Worm (Caenorhabditis elegans) whole organism, L4/young adult: ENCODE results near the gene R13A5.10.
"Not testable (repeated sequence)": the region's sequence is repeated elsewhere in the genome, so short reads cannot be mapped to it uniquely, and the experiment has no call there.

Experiments
- W03F9.2 ChIP-seq: fragments of 150-350 bp; optimal IDR thresholded peaks from 2 replicates; lab custom pipeline; 2014; ENCODE audit warnings: missing biosample characterization, missing genetic modification characterization
- dao-5 ChIP-seq: sonication (generic microtip); optimal IDR thresholded peaks from 2 replicates; lab custom pipeline; 2016; ENCODE audit warnings: missing genotype, missing genetic modification characterization, moderate library complexity, missing compliant biosample characterization
- him-1 ChIP-seq: sonication (generic microtip); optimal IDR thresholded peaks from 2 replicates; lab custom pipeline; 2016; ENCODE audit warnings: missing genotype, missing genetic modification reagents, missing genetic modification characterization, missing compliant biosample characterization

R13A5.10 gene

DNA sequence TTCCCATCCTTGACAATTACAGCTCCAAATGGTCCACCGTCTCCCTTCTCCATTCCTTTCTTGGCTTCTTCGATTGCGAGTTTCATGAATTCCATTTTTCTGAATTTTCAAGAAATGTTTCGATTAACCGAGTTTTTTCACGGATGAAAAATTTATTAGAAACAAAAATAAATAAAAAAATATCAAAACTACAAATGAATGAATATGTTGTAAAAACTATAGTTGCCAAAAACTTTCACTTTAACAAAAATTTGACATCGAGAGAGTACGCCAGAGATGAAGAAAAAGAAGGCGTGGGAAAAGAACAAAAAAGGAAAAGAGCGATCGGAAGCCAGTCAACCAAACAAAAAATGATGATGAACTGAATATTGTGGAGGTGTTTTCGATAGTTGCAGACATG lies at the start of gene R13A5.10:
Gene R13A5.10, minus strand, starts transcription at position 101 of the 400 bp plus-strand sequence.
- no peak for TF ChIP-seq dao-5 (tag; lab: Kevin White, UChicago)
- no peak for TF ChIP-seq W03F9.2
- TF ChIP-seq him-1 (tag; lab: Kevin White, UChicago): no peak

DNA sequence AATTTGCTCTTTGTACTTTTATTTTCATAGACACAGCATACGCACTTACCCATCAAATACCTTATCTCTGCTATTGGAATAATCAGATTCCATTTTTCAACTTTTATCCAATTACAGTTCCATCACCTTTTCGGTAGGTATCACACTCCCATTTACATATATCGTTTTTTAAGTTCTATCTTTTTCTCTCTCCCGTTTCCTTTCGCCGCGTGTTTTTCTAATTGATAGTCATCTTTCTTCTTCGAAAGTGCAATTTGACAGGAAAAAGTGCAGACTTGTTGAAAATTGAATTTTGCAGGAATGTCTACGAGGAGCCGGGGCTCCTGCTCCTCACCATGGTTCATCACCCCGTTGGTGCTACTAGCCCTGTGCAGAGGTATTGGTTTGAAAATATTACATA lies 42.3 kb upstream of the R13A5.10 start, which contains the start of gene fbn-1:
Gene fbn-1, plus strand, starts transcription at position 301 of the 400 bp plus-strand sequence.
- TF ChIP-seq dao-5 (tag; lab: Kevin White, UChicago) (no peak), him-1 (tag; lab: Kevin White, UChicago) (no peak), W03F9.2 (no peak)

DNA sequence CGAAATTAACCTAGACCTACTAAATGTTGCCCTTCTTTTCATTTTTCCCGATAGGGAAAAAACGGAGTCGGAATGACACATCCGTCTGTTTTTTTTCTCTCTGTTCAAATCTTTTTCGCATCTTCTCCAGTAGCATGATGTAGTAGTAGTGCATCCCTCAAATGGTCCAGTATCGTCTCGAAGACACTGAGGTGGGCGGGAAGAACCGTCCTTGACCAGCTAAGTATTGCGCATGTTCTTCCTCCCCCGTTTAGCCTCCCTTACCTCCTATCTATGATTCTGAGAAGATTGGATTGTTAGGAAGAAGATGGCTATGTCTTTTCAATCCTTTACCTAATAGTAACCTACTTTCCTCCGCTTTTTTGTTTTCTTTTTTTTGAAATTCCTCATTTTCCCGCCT lies 40.1 kb upstream of the R13A5.10 start:
- TF ChIP-seq dao-5 (tag; lab: Kevin White, UChicago): no peak
- no peak for TF ChIP-seq W03F9.2
- no peak for TF ChIP-seq him-1 (tag; lab: Kevin White, UChicago)

DNA sequence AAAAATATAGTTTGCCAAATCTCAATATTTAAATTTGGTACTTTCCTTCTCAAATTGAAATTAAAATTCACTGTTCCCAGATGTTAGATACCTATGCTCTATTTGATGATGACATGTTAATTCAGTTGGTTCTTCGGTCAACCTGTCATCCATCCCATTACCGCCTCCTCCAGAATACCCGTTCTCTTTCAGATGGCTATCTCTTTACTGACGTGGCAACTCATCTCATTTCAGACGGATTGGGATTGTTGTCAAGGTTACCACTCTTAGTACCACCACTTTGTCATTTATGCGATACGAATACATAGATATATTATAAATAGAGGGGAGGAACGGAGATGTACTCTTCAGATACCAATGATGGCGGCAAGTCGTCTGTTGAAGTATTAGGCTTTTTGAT lies 38.6 kb upstream of the R13A5.10 start:
- no peak for TF ChIP-seq dao-5 (tag; lab: Kevin White, UChicago)
- no peak for TF ChIP-seq him-1 (tag; lab: Kevin White, UChicago)
- no peak for TF ChIP-seq W03F9.2

DNA sequence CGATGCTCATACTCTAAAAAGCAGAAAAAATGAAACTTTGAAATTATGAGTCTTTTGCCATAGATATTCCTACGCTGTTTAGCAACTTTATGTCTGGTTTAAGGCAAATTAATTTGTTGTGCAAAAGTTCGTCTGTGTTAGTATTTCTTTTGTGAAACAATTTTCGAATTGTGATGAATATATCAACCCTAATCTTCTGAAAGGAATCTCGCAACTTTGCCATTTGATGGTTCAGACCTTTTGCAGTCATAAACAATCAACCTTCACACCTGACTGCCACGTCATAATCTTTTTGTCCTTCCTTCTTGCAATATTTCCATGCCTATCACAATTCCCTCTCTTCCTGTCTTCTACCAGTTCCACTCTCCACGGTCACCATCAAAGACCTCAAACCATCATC lies 37.1 kb upstream of the R13A5.10 start:
- TF ChIP-seq W03F9.2 (no peak), him-1 (tag; lab: Kevin White, UChicago) (no peak), dao-5 (tag; lab: Kevin White, UChicago) (no peak)

DNA sequence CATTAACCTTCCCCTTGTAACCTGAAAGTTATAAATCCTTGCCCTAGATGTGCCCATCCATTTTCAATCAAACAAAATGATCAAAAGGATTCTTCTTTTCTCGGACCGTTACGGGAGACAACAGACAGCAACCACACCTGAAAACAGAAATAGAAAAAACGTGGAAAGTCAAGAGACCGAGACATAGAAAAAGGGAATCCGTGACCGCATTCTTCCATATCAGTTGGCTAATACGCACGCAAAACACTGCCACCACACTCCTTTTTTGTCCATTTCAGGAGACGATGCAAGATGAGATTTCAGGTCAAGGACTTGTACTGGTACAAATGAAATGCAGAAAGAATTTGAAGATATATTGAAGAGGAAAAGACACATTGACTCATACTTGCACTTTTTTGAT lies 35.5 kb upstream of the R13A5.10 start:
- TF ChIP-seq him-1 (tag; lab: Kevin White, UChicago) (no peak), W03F9.2 (no peak), dao-5 (tag; lab: Kevin White, UChicago) (no peak)

DNA sequence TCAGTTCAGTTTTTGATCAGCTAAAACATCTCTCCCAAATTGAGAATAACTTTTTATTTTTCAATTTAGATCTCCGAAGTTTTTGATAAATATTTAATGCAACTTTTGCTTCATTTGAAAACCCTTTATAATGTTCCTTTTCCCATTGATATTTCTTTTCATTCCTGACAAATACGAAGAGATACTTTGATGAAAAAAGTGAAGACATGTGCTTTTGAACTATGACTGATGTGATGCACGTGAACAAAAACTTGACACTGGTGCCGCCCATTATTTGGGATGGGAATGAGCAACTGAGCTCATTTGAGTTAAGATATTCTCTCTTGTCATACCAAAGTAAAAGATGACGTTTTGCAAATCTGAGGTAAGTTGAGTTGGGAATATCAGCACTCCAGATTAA lies 33.4 kb upstream of the R13A5.10 start, which contains the start of gene T04A6.1:
Gene T04A6.1, plus strand, starts transcription at position 301 of the 400 bp plus-strand sequence.
- TF ChIP-seq him-1 (tag; lab: Kevin White, UChicago): no peak

DNA sequence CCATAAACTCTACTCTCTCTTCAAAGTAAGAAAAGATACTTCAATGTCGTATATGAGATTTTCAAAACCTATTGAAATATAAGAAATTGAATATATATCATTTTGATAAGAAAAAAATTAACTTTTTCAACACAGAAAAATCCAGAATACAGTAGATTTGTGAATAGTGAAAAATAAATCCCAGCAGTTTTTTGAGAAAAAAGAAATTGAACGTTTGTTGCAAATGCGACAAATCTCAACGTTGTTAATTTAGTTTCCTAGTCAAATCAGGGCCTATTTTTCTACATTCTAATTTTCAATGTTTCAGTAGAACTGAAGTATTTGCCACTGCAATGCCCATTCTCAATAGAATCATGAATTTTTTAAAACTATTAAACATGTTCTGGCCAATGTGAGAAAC lies 31.7 kb upstream of the R13A5.10 start, which contains the start of gene T04A6.2:
Gene T04A6.2, plus strand, starts transcription at position 301 of the 400 bp plus-strand sequence.
- TF ChIP-seq him-1 (tag; lab: Kevin White, UChicago) (no peak), W03F9.2 (no peak), dao-5 (tag; lab: Kevin White, UChicago) (no peak)

DNA sequence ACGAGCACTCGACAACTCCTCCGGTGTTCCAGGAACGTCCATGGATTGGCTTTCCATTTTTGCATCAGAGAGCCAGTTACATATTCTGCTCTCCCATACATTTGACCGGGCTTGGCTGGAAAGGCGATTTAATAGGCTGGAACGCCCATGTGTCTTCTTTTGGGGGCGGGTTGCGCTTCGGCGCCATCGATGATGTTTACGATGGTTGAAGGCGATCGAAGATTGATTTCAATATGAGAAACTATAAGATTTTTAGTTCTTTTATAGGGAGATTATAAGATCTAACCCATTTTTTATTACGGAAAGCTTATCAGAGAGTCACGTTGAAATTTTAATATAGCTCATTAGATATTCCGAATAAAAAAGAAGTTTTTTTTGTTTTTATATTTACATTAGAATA lies 26.4 kb upstream of the R13A5.10 start, which contains the start of gene nsph-4.3:
Gene nsph-4.3, minus strand, starts transcription at position 101 of the 400 bp plus-strand sequence.
- no peak for TF ChIP-seq dao-5 (tag; lab: Kevin White, UChicago)
- no peak for TF ChIP-seq W03F9.2
- TF ChIP-seq him-1 (tag; lab: Kevin White, UChicago): no peak

DNA sequence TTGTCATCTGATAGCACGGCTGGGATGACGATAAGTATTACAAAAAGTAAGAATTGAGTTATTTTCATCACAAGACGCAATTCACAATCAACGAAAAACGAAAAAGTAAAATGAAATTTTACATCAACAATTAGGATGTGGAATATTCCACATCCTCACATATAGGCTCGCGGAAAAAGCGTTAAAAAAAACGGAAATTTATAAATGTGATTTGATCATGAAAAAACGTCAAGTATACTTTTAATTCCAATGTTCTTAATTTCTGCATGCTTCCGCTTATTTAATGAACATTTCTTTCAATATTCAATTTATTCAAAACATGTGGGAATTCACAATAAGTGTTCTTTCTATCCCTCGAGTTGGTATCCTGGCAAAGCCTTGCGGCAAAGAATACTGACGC lies 25.4 kb upstream of the R13A5.10 start, which contains the start of gene T04A6.3:
Gene T04A6.3, minus strand, starts transcription at position 101 of the 400 bp plus-strand sequence.
- TF ChIP-seq him-1 (tag; lab: Kevin White, UChicago): no peak
- TF ChIP-seq dao-5 (tag; lab: Kevin White, UChicago): no peak
- TF ChIP-seq W03F9.2: no peak

DNA sequence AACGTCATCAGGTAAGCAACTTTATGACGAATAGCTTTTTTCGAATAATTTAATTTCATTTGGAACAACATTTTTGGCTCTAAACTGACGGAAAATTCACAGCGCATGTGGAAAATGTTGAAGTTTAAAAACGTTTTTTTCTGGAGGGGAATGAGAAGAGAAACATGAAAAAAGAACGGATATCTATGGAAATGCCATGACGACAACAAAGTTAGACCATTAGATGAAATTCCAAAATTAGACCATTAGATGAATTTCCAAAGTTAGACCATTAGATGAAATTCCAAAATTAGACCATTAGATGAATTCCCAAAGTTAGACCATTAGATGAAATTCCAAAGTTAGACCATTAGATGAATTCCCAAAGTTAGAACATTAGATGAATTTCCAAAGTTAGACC lies 11.7 kb upstream of the R13A5.10 start, which contains the start of gene Y80D4G.2:
Gene Y80D4G.2, minus strand, starts transcription at position 101 of the 400 bp plus-strand sequence.
- TF ChIP-seq him-1 (tag; lab: Kevin White, UChicago); dao-5 (tag; lab: Kevin White, UChicago); W03F9.2: not testable (repeated sequence)

DNA sequence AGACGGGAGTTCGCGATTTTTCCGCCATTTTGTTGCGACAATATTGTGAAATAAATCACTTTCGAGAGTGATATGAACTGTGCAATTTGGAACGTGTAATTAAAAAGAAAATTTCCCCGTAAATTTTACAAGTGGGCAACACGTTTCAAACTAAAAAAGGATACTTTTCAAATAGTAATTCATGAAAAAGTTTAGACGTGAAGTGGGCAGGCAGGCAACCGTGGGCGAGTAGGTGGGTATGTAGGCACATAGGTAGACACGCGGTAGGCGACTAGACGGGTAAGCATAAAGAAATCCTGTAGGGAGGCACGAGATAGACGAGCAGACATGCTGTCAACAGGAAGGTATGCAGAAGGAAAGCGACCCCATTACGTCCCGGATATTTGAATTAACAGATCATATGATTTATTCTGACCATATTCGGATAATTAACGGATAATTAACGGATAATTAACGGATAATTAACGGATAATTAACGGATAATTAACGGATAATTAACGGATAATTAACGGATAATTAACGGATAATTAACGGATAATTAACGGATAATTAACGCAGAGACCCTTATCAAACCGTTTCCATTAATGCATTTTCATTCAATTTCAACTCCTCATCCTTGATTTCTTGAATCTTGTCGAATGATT lies 10.6 kb upstream of the R13A5.10 start, which contains the start of gene R13A5.11:
Gene R13A5.11, minus strand, starts transcription at position 51 of the 644 bp plus-strand sequence.
- no peak for TF ChIP-seq W03F9.2
- TF ChIP-seq him-1 (tag; lab: Kevin White, UChicago): no peak
- TF ChIP-seq dao-5 (tag; lab: Kevin White, UChicago): no peak

DNA sequence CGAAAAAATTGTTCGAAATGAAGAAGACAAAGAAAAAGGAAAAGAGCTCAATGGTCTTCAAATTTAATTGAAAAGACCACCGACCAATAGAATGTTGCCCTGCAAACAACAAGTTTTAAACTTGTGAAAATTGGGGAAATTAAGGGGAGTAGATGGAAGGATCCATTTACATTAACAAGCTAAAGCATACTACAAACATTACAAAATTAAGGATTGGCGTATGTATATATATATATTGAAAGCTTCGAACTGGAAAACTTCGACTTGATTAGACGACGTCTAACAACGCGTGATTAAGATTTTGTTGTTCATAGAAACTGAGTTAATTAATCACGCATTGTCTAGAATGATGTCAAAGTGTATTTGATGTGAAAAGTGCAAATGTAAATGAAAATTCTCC lies 5.4 kb upstream of the R13A5.10 start, which contains the start of gene R13A5.15:
Gene R13A5.15, minus strand, starts transcription at position 101 of the 400 bp plus-strand sequence.
- TF ChIP-seq dao-5 (tag; lab: Kevin White, UChicago) (no peak), him-1 (tag; lab: Kevin White, UChicago) (no peak), W03F9.2 (no peak)

DNA sequence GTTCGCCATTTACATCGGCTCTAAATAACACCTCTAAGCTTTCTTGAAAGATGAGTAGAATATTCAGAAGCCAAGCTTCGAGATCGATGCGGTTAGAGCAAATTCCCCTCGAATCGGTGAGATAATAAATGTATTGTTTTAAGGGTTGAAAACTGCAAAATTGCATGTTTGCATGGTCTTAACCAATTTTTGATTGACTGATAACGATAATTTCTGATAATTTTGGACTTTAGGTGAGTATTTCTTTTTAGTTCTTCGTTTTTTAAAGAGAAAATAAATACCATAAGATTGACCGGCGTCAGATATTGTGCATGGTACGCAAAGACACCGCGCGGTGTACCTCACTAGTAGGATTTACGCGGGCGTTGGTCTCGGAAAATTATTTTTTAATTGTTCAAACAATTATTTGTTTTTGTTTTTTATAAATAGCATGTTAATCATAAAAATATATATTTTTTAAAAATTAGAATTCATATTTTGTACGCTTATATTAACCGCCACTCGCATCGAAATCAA lies 1.4 kb upstream of the R13A5.10 start, which contains the start of gene cup-5:
Gene cup-5, plus strand, starts transcription at position 51 of the 516 bp plus-strand sequence.
- TF ChIP-seq him-1 (tag; lab: Kevin White, UChicago) (peak; percentile 25), dao-5 (tag; lab: Kevin White, UChicago) (no peak), W03F9.2 (peak; percentile 21)
